Worm (Caenorhabditis elegans): ENCODE data around the gene D1086.6.
"Not testable (repeated sequence)": the region's sequence is repeated elsewhere in the genome, so short reads cannot be mapped to it uniquely, and the experiment has no call there.

The D1086.6 gene

DNA sequence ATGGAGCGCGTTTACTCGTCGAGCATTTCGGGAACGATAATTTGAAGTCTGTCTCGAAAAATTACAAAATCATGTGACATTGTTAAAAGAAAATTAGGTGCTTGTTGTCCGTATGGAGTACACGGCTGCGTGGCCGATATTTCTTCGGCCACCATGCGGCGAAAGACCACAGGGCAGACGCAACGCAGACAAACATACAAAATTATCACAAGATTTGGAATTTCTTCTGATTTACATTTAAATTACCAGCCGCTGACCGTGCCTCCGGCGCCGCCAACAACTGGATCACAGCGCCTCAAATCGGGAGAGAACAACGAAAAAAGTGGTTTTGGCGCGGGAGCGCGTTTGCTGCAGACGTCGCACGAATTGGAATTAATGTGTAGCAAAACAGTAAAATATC lies 24.5 kb upstream of the D1086.6 start (continued):
- TF ChIP-seq lir-3 (tag; optimal IDR thresholded peaks at IDR 0.05) (peak; percentile 26), dmd-9 (GFP tag; IDR thresholded peaks at IDR 0.05) (peak; percentile 99), saeg-2 (GFP tag; IDR thresholded peaks at IDR 0.05) (peak; percentile 95), mxl-3 (GFP tag; optimal IDR thresholded peaks at IDR 0.05) (peak; percentile 85), T20F7.1 (GFP tag; optimal IDR thresholded peaks at IDR 0.05) (peak; percentile 89), mxl-2 (GFP tag; conservative IDR thresholded peaks at IDR 0.05) (peak; percentile 88), mes-2 (tag; optimal IDR thresholded peaks at IDR 0.05; ENCODE audit: poor library complexity, severe bottlenecking) (peak; percentile 100), nhr-28 (tag; optimal IDR thresholded peaks at IDR 0.05) (peak; percentile 72), cey-2 (tag; optimal IDR thresholded peaks at IDR 0.05; ENCODE audit: borderline replicate concordance, insufficient read depth) (peak; percentile 1), vab-7 (GFP tag; IDR thresholded peaks at IDR 0.05) (peak; percentile 94), set-16 (GFP tag; IDR thresholded peaks at IDR 0.05) (peak; percentile 78), spr-3 (GFP tag; optimal IDR thresholded peaks at IDR 0.05) (peak; percentile 57), madf-9 (GFP tag; conservative IDR thresholded peaks at IDR 0.05) (peak; percentile 97), php-3 (GFP tag; IDR thresholded peaks at IDR 0.05) (peak; percentile 97), ceh-20 (GFP tag; IDR thresholded peaks at IDR 0.05) (peak; percentile 98), madf-5 (GFP tag; IDR thresholded peaks at IDR 0.05) (peak; percentile 55 to 97; a peak in 3 of 4 replicates), Y105C5A.15 (GFP tag; IDR thresholded peaks at IDR 0.05) (peak; percentile 89; the same call in 1 of the 2 replicates), nhr-25 (tag; optimal IDR thresholded peaks at IDR 0.05; ENCODE audit: borderline replicate concordance, insufficient read depth) (peak; percentile 55), hlh-11 (tag; optimal IDR thresholded peaks at IDR 0.05) (peak; percentile 95), lin-15B (tag; optimal IDR thresholded peaks at IDR 0.05) (peak; percentile 14), mdl-1 (tag; optimal IDR thresholded peaks at IDR 0.05) (peak in 1 of 2 experiments; percentile 40), F10B5.3 (tag; optimal IDR thresholded peaks at IDR 0.05) (peak; percentile 18), nhr-10 (tag; optimal IDR thresholded peaks at IDR 0.05) (peak; percentile 35), daf-8 (GFP tag; IDR thresholded peaks at IDR 0.05) (0 out of 2 replicates have a peak, but pooled peaks have one; percentile 28), F44E2.7 (GFP tag; IDR thresholded peaks at IDR 0.05) (peak; percentile 86), nhr-6 (tag; optimal IDR thresholded peaks at IDR 0.05) (peak; percentile 87), tag-97 (GFP tag; IDR thresholded peaks at IDR 0.05) (peak; percentile 93), lin-38 (GFP tag; IDR thresholded peaks at IDR 0.05) (peak; percentile 98), T26A8.4 (GFP tag; IDR thresholded peaks at IDR 0.05) (peak; percentile 97), lin-13 (GFP tag; optimal IDR thresholded peaks at IDR 0.05) (peak; percentile 80), nhr-102 (tag; optimal IDR thresholded peaks at IDR 0.05) (peak; percentile 95), nhr-77 (tag; optimal IDR thresholded peaks at IDR 0.05) (peak; percentile 54), spr-1 (tag; optimal IDR thresholded peaks at IDR 0.05) (peak; percentile 84), lin-29 (GFP tag; IDR thresholded peaks at IDR 0.05) (peak; percentile 83), D1046.2 (GFP tag; IDR thresholded peaks at IDR 0.05) (peak; percentile 96), lsy-2 (tag; optimal IDR thresholded peaks at IDR 0.05) (peak; percentile 42 to 93), Y75B8A.6 (GFP tag; IDR thresholded peaks at IDR 0.05) (peak; percentile 91; the same call in 1 of the 2 replicates), hlh-30 (tag; optimal IDR thresholded peaks at IDR 0.05; ENCODE audit: insufficient read depth) (peak; percentile 98), unc-130 (GFP tag; optimal IDR thresholded peaks at IDR 0.05) (peak; percentile 81), sdz-12 (GFP tag; optimal IDR thresholded peaks at IDR 0.05) (peak; percentile 85), ceh-32 (tag; optimal IDR thresholded peaks at IDR 0.05; ENCODE audit: poor library complexity) (peak; percentile 59), hmg-1.1 (GFP tag; IDR thresholded peaks at IDR 0.05) (peak; percentile 92), zfp-3 (GFP tag; conservative IDR thresholded peaks at IDR 0.05) (peak; percentile 96), ztf-7 (tag; optimal IDR thresholded peaks at IDR 0.05) (peak; percentile 70), pha-4 (GFP tag; IDR thresholded peaks at IDR 0.05) (peak; percentile 96), nhr-11 (tag; optimal IDR thresholded peaks at IDR 0.05) (peak; percentile 61), ctbp-1 (GFP tag; IDR thresholded peaks at IDR 0.05) (peak; percentile 98)
- TF ChIP-seq pha-4 (tag; optimal IDR thresholded peaks at IDR 0.05) = not testable (repeated sequence)
